Fruit fly (Drosophila melanogaster) Kc167 (cell line): ENCODE measurements around the gene Aven.

Source experiments
- Myc ChIP-seq: fragments of >200 bp; optimal IDR thresholded peaks from 2 replicates; lab custom pipeline; 2017; ENCODE audit warnings: missing external identifiers
- Sin3A ChIP-seq: fragments of >200 bp; optimal IDR thresholded peaks from 2 replicates; lab custom pipeline; 2018; ENCODE audit warnings: missing external identifiers
- h ChIP-seq: fragments of >200 bp; optimal IDR thresholded peaks from 3 replicates; lab custom pipeline; 2018; ENCODE audit warnings: missing external identifiers
- insv ChIP-seq: fragments of >200 bp; optimal IDR thresholded peaks from 3 replicates; lab custom pipeline; 2018; ENCODE audit warnings: missing external identifiers
- psq ChIP-seq: fragments of >200 bp; optimal IDR thresholded peaks from 2 replicates; lab custom pipeline; 2017; ENCODE audit warnings: missing external identifiers
- ttk ChIP-seq: sonication (Bioruptor generic); optimal IDR thresholded peaks from 2 replicates; lab custom pipeline; 2017; ENCODE audit warnings: missing external identifiers

The Aven gene

dm6 chrX:12629564-12629963 is at the start of gene Aven, which contains the start of gene CG2540:
Gene Aven (minus strand): TSS chrX:12629640.
Gene CG2540 (plus strand): TSS chrX:12629878.
- TF ChIP-seq h (no peak), ttk (lab: Kevin White, UChicago) (no peak), insv (lab: Kevin White, UChicago) (no peak), psq (lab: Kevin White, UChicago) (no peak), Sin3A (lab: Kevin White, UChicago) (no peak), Myc (no peak)

- TF ChIP-seq Myc (no peak), h (no peak), insv (lab: Kevin White, UChicago) (no peak), Sin3A (lab: Kevin White, UChicago) (no peak), psq (lab: Kevin White, UChicago) (no peak), ttk (lab: Kevin White, UChicago) (no peak)
Observed at dm6 chrX:12676554-12677336, 47.3 kb upstream of the Aven start.

- no peak for TF ChIP-seq Myc
Observed at dm6 chrX:12675798-12676553, 46.5 kb upstream of the Aven start.

- TF ChIP-seq Sin3A (lab: Kevin White, UChicago) = no peak
- no peak for TF ChIP-seq Myc
- no peak for TF ChIP-seq insv (lab: Kevin White, UChicago)
- no peak for TF ChIP-seq psq (lab: Kevin White, UChicago)
- TF ChIP-seq ttk (lab: Kevin White, UChicago) = no peak
- TF ChIP-seq h = no peak
Observed at dm6 chrX:12675284-12675683, 45.8 kb upstream of the Aven start.

DNA sequence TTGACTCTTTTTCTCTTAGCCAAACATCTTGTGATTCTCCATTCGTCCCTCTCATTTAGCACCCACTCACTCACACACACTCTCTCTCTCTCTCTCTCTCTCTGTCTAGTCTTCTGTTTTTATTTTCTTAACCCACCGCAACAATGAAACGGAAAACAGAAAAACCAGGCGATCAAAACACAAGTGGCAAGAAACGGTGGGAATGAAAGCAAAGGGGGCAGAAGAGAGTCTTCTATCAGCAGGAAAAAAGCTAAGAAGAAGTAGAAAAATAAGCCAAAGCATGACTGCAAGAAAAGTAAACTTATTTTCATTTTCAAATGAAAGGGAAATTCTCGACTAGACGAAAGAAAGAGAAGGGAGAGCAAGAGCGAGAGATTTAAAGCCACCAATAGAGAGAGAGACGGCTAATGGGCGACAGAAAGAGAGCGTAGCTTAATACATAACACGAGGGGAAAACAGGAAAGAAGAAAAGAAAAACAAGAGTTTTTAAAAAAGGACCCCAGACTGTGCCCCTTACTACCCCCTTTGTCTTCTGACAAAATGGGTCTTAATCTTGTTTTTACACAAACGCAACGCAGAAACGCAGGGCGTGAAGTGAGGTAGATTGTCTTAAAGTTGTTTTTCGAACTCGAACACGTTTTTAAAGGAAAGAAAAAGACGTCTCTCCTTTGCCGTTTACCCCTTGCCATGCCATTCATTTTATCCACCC is 44.5 kb upstream of the Aven start:
- no peak for TF ChIP-seq ttk (lab: Kevin White, UChicago)
- no peak for TF ChIP-seq h

- TF ChIP-seq h (no peak), insv (lab: Kevin White, UChicago) (no peak), Sin3A (lab: Kevin White, UChicago) (no peak), Myc (no peak), psq (lab: Kevin White, UChicago) (no peak), ttk (lab: Kevin White, UChicago) (no peak)
Observed at dm6 chrX:12672317-12673172, 43.1 kb upstream of the Aven start.

DNA sequence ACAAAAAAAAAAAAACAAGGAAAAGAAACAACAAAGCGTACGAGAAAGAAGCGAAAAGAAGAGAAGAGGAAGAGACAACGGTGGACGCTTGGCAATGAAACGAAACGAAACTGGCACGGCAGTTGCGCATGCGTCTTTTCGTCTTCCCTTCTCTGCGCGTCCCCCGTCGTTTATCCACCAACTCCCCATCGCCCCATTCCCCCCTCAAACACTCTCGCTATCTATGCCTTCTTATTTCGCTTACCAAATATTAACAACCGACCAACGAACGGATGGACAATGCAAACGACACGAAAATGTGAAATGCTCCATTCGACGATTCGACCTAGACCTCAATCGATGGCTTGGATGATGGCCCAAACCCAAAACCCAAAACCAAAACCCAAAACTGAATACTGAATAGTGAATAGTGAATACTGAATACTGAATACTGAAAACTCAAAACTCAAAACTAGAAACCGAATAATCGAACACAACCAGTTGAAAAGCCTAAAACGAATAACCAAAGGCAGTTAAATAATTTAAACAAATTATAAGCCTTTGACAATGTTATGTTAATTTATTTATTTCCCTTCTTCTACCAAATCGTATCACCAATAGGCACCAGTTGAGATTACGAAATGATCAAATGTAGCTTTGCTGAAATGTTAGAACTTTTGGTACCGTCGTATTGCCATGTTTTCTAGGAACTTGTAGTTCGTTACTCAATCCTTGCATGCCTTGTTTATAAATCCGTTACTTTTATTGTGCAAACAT is 41.3 kb upstream of the Aven start:
- TF ChIP-seq psq (lab: Kevin White, UChicago) (no peak), h (no peak), Sin3A (lab: Kevin White, UChicago) (no peak), ttk (lab: Kevin White, UChicago) (no peak), insv (lab: Kevin White, UChicago) (no peak), Myc (no peak)

dm6 chrX:12669659-12670488 is 40.4 kb upstream of the Aven start:
- no peak for TF ChIP-seq ttk (lab: Kevin White, UChicago)
- no peak for TF ChIP-seq insv (lab: Kevin White, UChicago)
- no peak for TF ChIP-seq psq (lab: Kevin White, UChicago)
- TF ChIP-seq Sin3A (lab: Kevin White, UChicago) = no peak
- no peak for TF ChIP-seq h
- TF ChIP-seq Myc = no peak

- TF ChIP-seq ttk (lab: Kevin White, UChicago) (no peak), psq (lab: Kevin White, UChicago) (no peak), insv (lab: Kevin White, UChicago) (no peak), h (no peak), Myc (no peak), Sin3A (lab: Kevin White, UChicago) (no peak)
Observed at dm6 chrX:12668723-12669122, 39.3 kb upstream of the Aven start.

DNA sequence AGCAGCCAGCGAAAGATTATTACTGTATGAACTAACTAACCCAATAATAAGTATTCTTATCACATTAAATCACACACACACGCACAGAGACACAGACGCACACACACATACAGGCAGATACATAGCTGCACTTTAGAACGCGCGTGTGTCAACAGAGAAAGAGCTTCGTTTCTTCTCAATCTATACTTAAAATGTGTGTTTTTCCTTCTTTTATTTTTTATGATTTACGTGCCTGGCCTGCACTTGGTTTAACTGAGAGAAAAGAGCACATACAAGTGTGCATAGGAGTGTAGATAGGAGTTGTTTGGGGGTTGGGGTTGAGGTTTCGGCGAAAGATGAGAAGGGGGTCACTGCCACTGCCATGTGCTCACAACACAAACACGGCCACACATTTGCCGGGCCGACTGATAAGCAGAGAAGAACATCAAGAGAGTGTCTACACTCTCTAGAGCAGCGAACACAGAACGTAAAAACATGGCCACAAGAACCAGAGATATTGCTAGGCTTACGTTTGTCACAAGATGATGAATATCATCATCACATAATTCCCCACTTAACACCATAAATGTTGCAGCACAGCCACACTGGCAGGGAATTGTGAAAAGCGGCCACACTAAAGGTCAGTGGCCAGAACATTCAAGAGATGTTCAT is 38.3 kb upstream of the Aven start:
- no peak for TF ChIP-seq Sin3A (lab: Kevin White, UChicago)
- TF ChIP-seq ttk (lab: Kevin White, UChicago) = no peak
- no peak for TF ChIP-seq Myc
- no peak for TF ChIP-seq h
- no peak for TF ChIP-seq insv (lab: Kevin White, UChicago)
- TF ChIP-seq psq (lab: Kevin White, UChicago) = no peak
